Fruit fly (Drosophila melanogaster): ENCODE measurements around the gene CG7900.
A peak's percentile ranks its signal among the peaks of the same experiment; 100 is the strongest.

The CG7900 gene

DNA sequence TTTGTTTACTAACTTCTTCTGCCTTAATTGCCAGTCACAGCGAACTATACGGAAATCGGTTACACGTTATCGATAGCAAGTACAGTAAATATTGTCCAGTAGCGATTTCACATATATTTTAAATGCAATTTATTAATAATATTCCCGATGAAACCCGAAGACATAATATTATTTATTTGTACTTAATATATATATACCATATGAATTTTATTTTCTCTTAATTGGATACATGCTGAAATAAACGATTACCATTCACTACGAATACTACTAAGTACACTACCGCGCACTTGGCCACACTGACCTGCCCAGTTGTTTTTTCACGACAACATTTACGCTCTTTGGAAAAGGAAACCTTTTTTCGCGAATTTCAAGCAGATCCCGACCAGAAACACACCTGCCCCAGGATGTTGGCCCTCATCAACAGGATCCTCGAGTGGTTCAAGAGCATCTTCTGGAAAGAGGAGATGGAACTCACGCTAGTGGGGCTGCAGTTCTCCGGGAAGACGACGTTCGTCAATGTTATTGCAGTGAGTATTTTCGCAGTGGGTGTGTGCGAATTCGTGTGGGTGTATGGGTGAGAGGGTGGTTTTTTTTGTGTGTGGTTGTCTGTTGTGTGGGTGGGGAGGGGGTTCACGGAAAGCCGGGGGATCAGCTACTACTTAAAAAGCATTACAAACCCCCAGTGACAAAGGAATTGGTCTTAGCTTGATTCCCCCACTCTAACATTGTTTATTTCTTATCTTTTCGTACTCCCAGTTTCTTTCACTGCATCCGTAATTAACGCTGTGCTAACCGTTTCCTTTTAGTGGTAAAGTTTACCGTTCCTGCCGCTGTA lies 32.6 kb downstream of the CG7900 start, which contains the start of the genes CG9667 and Arl8 (continued):
- TF ChIP-seq Ravus (GFP tag; IDR thresholded peaks at IDR 0.05) (no peak), gro (GFP tag; optimal IDR thresholded peaks at IDR 0.05) (no peak), Antp (GFP tag; optimal IDR thresholded peaks at IDR 0.05) (no peak), az2 (GFP tag; optimal IDR thresholded peaks at IDR 0.05) (peak; percentile 63), psq (GFP tag; optimal IDR thresholded peaks at IDR 0.05) (peak; percentile 38), lmd (GFP tag; IDR thresholded peaks at IDR 0.05) (peak; percentile 51; the same call in 1 of the 2 replicates), dmrt11E (tag; optimal IDR thresholded peaks at IDR 0.05) (peak; percentile 63), CG17829 (tag; optimal IDR thresholded peaks at IDR 0.05) (peak; percentile 79), sob (GFP tag; IDR thresholded peaks at IDR 0.05) (peak; percentile 74), bbx (GFP tag; IDR thresholded peaks at IDR 0.05; ENCODE audit: partially characterized antibody) (0 out of 2 replicates have a peak, but pooled peaks have one; percentile 9), lola (GFP tag; optimal IDR thresholded peaks at IDR 0.05) (peak in 1 of 3 experiments; percentile 61), Aef1 (GFP tag; IDR thresholded peaks at IDR 0.05) (peak; percentile 58), Oaz (GFP tag; IDR thresholded peaks at IDR 0.05) (no peak; the same call in 1 of the 2 replicates), Sry-β (GFP tag; optimal IDR thresholded peaks at IDR 0.05) (no peak), Spps (tag; optimal IDR thresholded peaks at IDR 0.05) (peak; percentile 5), CG14710 (tag; optimal IDR thresholded peaks at IDR 0.05) (peak; percentile 82), fd3F (GFP tag; optimal IDR thresholded peaks at IDR 0.05) (peak; percentile 57), phol (tag; optimal IDR thresholded peaks at IDR 0.05) (peak; percentile 84), CG8478 (optimal IDR thresholded peaks at IDR 0.05) (no peak), CG6254 (GFP tag; optimal IDR thresholded peaks at IDR 0.05) (no peak), tgo (GFP tag; IDR thresholded peaks at IDR 0.05) (peak; percentile 67), gt (GFP tag; IDR thresholded peaks at IDR 0.05) (no peak), lbe (GFP tag; optimal IDR thresholded peaks at IDR 0.05) (peak; percentile 43), onecut (GFP tag; IDR thresholded peaks at IDR 0.05) (no peak), CG6683 (GFP tag; optimal IDR thresholded peaks at IDR 0.05) (no peak), sc (optimal IDR thresholded peaks at IDR 0.05) (no peak), sc (GFP tag; optimal IDR thresholded peaks at IDR 0.05) (peak; percentile 5), Abd-B (GFP tag; optimal IDR thresholded peaks at IDR 0.05) (peak; percentile 82), Scr (GFP tag; IDR thresholded peaks at IDR 0.05; ENCODE audit: partially characterized antibody) (peak; percentile 50), CG17568 (GFP tag; optimal IDR thresholded peaks at IDR 0.05) (peak; percentile 44), sens (GFP tag) (peak; percentile 70), CG8388 (GFP tag; optimal IDR thresholded peaks at IDR 0.05) (peak; percentile 51), HmgZ (tag; optimal IDR thresholded peaks at IDR 0.05) (peak; percentile 70), CG2889 (GFP tag; IDR thresholded peaks at IDR 0.05) (no peak), CG42726 (GFP tag; IDR thresholded peaks at IDR 0.05; ENCODE audit: partially characterized antibody) (no peak), gem (tag; optimal IDR thresholded peaks at IDR 0.05) (peak; percentile 81), CG15601 (tag; optimal IDR thresholded peaks at IDR 0.05) (peak; percentile 70), Eip74EF (GFP tag; optimal IDR thresholded peaks at IDR 0.05) (peak in 1 of 2 experiments; percentile 74), ssp (GFP tag; IDR thresholded peaks at IDR 0.05) (peak; percentile 56), B-H1 (GFP tag; IDR thresholded peaks at IDR 0.05) (no peak), Xrp1 (GFP tag; IDR thresholded peaks at IDR 0.05) (peak; percentile 70; the same call in 1 of the 2 replicates), unpg (GFP tag; optimal IDR thresholded peaks at IDR 0.05) (peak; percentile 62), CG10366 (GFP tag; IDR thresholded peaks at IDR 0.05) (peak; percentile 60), CG18262 (tag; optimal IDR thresholded peaks at IDR 0.05) (peak; percentile 67), repo (GFP tag; optimal IDR thresholded peaks at IDR 0.05) (no peak), CG8924 (tag; optimal IDR thresholded peaks at IDR 0.05) (peak; percentile 78), CG18011 (GFP tag; optimal IDR thresholded peaks at IDR 0.05) (peak; percentile 24), gcm2 (GFP tag; optimal IDR thresholded peaks at IDR 0.05) (no peak), pum (GFP tag; optimal IDR thresholded peaks at IDR 0.05) (peak; percentile 20)

Data from whole organism, embryonic.